Worm (Caenorhabditis elegans): Measurements from ENCODE around the gene orc-4.

DNA sequence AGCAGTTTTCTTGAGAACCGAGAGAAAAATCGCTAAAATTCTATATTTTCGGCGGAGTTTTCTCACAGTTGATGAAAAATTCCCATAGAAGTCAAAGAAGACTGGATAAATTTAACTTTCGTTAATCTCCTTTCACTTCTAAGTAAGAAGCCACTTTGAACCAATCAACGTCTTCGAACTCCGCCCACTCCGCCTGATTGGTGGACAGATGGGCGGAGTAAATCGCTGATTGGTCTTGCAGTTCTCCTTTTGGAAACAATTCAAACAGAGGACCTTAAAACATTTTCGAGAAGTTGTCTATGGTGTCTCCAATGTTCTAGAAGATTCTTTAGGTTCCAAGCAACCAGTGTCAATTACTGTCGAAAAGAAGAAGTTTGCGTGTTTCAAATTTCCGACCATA, 12.4 kb downstream of the orc-4 start:
- TF ChIP-seq dmd-4 (tag; optimal IDR thresholded peaks at IDR 0.05) (no peak), ztf-11 (tag; optimal IDR thresholded peaks at IDR 0.05) (no peak), nhr-6 (tag; optimal IDR thresholded peaks at IDR 0.05) (no peak), lin-13 (GFP tag; optimal IDR thresholded peaks at IDR 0.05) (no peak), ama-1 (optimal IDR thresholded peaks at IDR 0.05) (no peak), nhr-11 (tag; optimal IDR thresholded peaks at IDR 0.05) (no peak), ceh-82 (tag; optimal IDR thresholded peaks at IDR 0.05) (no peak), egl-27 (tag; optimal IDR thresholded peaks at IDR 0.05) (no peak), nhr-237 (tag; optimal IDR thresholded peaks at IDR 0.05) (no peak), elt-3 (tag; optimal IDR thresholded peaks at IDR 0.05) (no peak), unc-62 (GFP tag; optimal IDR thresholded peaks at IDR 0.05) (no peak)
